Worm (Caenorhabditis elegans): ENCODE measurements around the gene F15D4.6.

DNA sequence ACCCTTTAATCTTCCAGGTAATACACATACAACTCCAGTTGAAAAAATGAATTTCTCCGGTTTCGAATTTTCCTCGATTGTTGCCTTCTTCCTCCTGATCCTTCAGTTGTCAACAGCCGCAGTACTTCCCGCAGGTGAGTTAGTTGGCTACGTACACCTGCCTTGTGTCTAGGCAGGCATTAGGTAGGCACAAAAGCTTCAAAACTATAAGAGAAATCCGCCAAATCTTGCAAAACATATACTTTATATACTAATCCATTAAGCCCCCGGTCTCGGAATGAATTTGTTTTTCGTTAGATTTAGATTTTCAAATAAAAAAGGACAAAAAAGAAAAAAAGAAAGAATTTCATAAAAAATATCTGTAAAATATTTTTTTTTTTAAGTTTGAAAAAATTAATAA is 13.7 kb upstream of the F15D4.6 start, which contains the start of gene flp-16:
- TF ChIP-seq nhr-237 (tag; optimal IDR thresholded peaks at IDR 0.05): no peak
- no peak for TF ChIP-seq R02D3.7 (tag; optimal IDR thresholded peaks at IDR 0.05)
- no peak for TF ChIP-seq nhr-11 (tag; optimal IDR thresholded peaks at IDR 0.05)
- TF ChIP-seq nhr-77 (tag; optimal IDR thresholded peaks at IDR 0.05): no peak
